Fruit fly (Drosophila melanogaster): Measurements from ENCODE around the gene CG13722.

DNA sequence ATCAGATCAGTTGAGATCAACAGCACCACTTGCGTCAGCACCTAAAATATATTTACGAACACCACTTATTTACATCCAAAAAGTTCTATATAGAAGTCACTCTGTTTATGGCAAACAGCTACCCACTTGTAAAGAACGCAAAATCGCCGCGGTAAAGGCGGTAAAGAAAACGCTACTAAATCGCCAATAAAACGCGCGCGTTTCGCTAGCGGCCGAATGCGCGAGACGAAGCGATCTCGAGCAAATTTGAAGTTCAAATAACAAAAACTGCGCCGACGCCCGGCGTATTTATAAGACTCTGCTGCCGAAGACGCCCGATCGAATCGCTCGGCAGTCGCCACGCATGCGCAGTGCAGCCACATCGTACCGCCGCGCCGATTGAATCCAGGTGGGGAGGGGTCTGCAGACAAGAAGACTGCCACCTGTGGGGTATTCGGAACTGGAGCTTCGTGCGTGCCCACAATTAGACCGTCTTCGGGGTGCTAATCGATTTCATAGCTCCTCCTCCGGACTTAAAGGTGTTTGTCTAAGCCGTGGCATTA lies at the start of gene CG13722:
- TF ChIP-seq psq (optimal IDR thresholded peaks at IDR 0.05), result no peak
- no peak for TF ChIP-seq EcR (GFP tag; optimal IDR thresholded peaks at IDR 0.05)
